Fruit fly (Drosophila melanogaster) whole organism, prepupa: Measurements from ENCODE around the gene Sam-S.

Source experiments
- Blimp-1 ChIP-seq: fragments of 200-800 bp; sonication (Bioruptor generic); optimal IDR thresholded peaks from 3 replicates; lab custom pipeline; 2017; ENCODE audit warnings: missing biosample characterization, missing genetic modification characterization, mild to moderate bottlenecking, moderate library complexity, missing genetic modification reagents
- CG31627 ChIP-seq: fragments of 200-800 bp; sonication (Bioruptor generic); optimal IDR thresholded peaks from 3 replicates; lab custom pipeline; 2016; ENCODE audit warnings: missing biosample characterization, missing genetic modification characterization
- CG32006 ChIP-seq: fragments of 200-800 bp; sonication (Bioruptor generic); optimal IDR thresholded peaks from 3 replicates; lab custom pipeline; 2017; ENCODE audit warnings: missing biosample characterization, mild to moderate bottlenecking, missing genetic modification characterization
- CG7368 ChIP-seq: fragments of 200-800 bp; sonication (Bioruptor generic); optimal IDR thresholded peaks from 3 replicates; lab custom pipeline; 2016; ENCODE audit warnings: missing biosample characterization, missing genetic modification characterization
- Eip93F ChIP-seq: fragments of 200-800 bp; sonication (Bioruptor generic); optimal IDR thresholded peaks from 2 replicates; lab custom pipeline; 2016; ENCODE audit warnings: missing biosample characterization, mild to moderate bottlenecking, missing genetic modification characterization
- Hr38 ChIP-seq: sonication (Bioruptor generic); optimal IDR thresholded peaks from 2 replicates; lab custom pipeline; 2016; ENCODE audit warnings: missing biosample characterization, missing genetic modification characterization
- esn ChIP-seq: fragments of 200-800 bp; sonication (Bioruptor generic); optimal IDR thresholded peaks from 2 replicates; lab custom pipeline; 2016; ENCODE audit warnings: missing biosample characterization, mild to moderate bottlenecking, missing genetic modification characterization, moderate library complexity
- salr ChIP-seq, 2 experiments: fragments of 200-800 bp; sonication (Bioruptor generic); optimal IDR thresholded peaks; 3 replicates each; lab custom pipeline; 2016 to 2018; ENCODE audit warnings: missing biosample characterization in 2 of 2, missing genetic modification characterization in 2 of 2, mild to moderate bottlenecking in 1 of 2
- topi ChIP-seq: fragments of 200-800 bp; sonication (Bioruptor generic); optimal IDR thresholded peaks from 3 replicates; lab custom pipeline; 2016; ENCODE audit warnings: missing biosample characterization, missing genetic modification characterization

DNA sequence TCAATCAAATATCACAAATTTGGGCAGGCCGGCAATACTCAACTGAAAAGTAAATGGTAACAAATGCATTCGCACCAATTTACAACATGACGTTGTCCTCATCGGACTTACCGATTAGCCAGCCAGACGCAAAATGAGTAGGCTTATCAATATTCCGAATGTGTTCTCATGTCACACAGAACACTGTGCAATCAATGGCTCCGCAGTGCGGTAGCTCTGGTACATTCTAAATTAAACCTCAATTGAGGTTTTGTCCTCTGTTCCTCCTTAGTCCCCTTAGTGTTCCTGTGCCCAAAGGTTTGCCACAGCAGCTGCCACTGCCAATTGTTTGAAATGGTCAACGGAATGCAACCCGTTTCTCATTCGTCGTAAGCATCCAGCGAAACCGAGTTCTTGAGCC is 27.9 kb upstream of the Sam-S start:
- TF ChIP-seq CG31627 (GFP tag; lab: Kevin White, UChicago) = no peak
- no peak for TF ChIP-seq salr (GFP tag; optimal IDR thresholded peaks at IDR 0.05; lab: Kevin White, UChicago)
- no peak for TF ChIP-seq Blimp-1
- TF ChIP-seq Hr38 (GFP tag; lab: Kevin White, UChicago) = no peak
- TF ChIP-seq topi (GFP tag; lab: Kevin White, UChicago) = no peak
- TF ChIP-seq esn = no peak
- TF ChIP-seq CG7368 (GFP tag; lab: Kevin White, UChicago) = no peak
- no peak for TF ChIP-seq Eip93F
- no peak for TF ChIP-seq CG32006 (GFP tag; lab: Kevin White, UChicago)
